Worm (Caenorhabditis elegans): Measurements from ENCODE around the gene idpc-6.

DNA sequence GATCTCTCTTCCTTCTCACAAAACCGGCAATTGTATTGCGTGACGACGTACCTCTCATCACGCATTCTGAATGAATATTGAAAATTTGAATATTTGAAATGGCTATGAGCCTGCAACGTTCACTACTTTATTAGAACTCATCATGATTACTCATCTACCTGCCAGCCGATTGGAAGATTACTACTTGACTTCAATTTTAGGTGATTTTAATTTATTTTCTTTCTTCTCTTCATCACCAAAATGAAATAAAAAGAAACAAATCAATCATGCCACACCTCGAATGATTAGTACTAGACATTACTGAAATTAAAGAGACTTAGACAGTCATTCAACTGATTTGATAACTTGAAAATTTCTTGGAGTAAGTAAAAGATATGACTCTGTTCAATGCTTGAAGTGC, 35.7 kb upstream of the idpc-6 start:
- TF ChIP-seq lsy-27 (tag; optimal IDR thresholded peaks at IDR 0.05; ENCODE audit: borderline replicate concordance, insufficient read depth) (no peak), D2030.7 (GFP tag; IDR thresholded peaks at IDR 0.05) (no peak), ceh-27 (GFP tag; optimal IDR thresholded peaks at IDR 0.05) (no peak), pbrm-1 (GFP tag; IDR thresholded peaks at IDR 0.05) (no peak), ets-4 (GFP tag; optimal IDR thresholded peaks at IDR 0.05) (no peak), nfya-1 (tag; optimal IDR thresholded peaks at IDR 0.05; ENCODE audit: borderline replicate concordance, insufficient read depth) (no peak)
